Fruit fly (Drosophila melanogaster) whole organism, pupa: Measurements from ENCODE around the gene gdrd.

Source experiments
- CG15710 ChIP-seq: fragments of 200-800 bp; sonication (Bioruptor generic); optimal IDR thresholded peaks from 2 replicates; lab custom pipeline; 2018; ENCODE audit warnings: missing biosample characterization, mild to moderate bottlenecking, missing genetic modification characterization, moderate library complexity
- CG34367 ChIP-seq: fragments of 200-800 bp; sonication (Bioruptor generic); optimal IDR thresholded peaks from 2 replicates; lab custom pipeline; 2018; ENCODE audit warnings: missing biosample characterization, mild to moderate bottlenecking, missing genetic modification characterization
- CG9948 ChIP-seq: fragments of 200-800 bp; sonication (Bioruptor generic); optimal IDR thresholded peaks from 2 replicates; lab custom pipeline; 2018; ENCODE audit warnings: missing biosample characterization, mild to moderate bottlenecking, missing genetic modification characterization, moderate library complexity
- Pif1A ChIP-seq: fragments of 200-800 bp; sonication (Bioruptor generic); optimal IDR thresholded peaks from 3 replicates; lab custom pipeline; 2016; ENCODE audit warnings: missing biosample characterization, missing genetic modification characterization

- TF ChIP-seq Pif1A (GFP tag; lab: Kevin White, UChicago), result no peak
- no peak for TF ChIP-seq CG9948 (tag; lab: Kevin White, UChicago)
- no peak for TF ChIP-seq CG34367 (tag; lab: Kevin White, UChicago)
- TF ChIP-seq CG15710, result no peak
Observed at dm6 chr3L:14654737-14655136, 36.4 kb upstream of the gdrd start.
